Fruit fly (Drosophila melanogaster): ENCODE data around the gene cav.
A peak's percentile ranks its signal among the peaks of the same experiment; 100 is the strongest.

cav gene

DNA sequence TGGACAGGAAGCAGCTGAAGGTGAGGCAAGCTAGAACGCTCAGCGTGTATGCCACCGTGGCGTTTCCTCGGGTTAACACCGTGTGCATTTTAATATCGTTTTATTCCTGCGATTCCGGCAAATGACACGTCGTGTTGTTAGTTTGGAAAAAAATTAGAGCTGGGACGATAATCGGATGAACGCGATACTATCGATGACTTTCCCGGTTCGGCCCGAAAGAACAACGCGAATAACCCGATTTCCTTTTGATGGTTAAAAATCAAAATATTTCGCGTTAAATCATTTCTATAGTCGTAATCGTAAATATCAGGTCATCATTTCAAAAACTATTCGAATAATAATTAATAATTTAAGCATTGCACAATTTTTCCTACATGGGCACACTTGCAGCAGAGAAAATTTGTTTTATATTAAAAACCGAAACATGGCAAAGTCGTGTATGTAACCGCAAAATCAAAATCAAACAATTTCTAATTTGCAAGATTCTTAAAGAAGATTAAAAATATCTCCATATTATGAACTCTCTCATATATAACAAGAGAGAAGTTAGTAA, 9.0 kb downstream of the cav start, which contains the start of gene Spase22-23:
Spase22-23 (minus strand) TSS at position 166 of the 553 bp plus-strand sequence.
- TF ChIP-seq CG8301 (tag; optimal IDR thresholded peaks at IDR 0.05) = no peak
- no peak for TF ChIP-seq Ets98B (GFP tag; IDR thresholded peaks at IDR 0.05)
- no peak for TF ChIP-seq CG8159 (tag; optimal IDR thresholded peaks at IDR 0.05)
- no peak for TF ChIP-seq Pif1A (GFP tag; optimal IDR thresholded peaks at IDR 0.05)
- TF ChIP-seq CG13204 (GFP tag; optimal IDR thresholded peaks at IDR 0.05) = no peak
- TF ChIP-seq CG17806 (tag; optimal IDR thresholded peaks at IDR 0.05) = no peak

dm6 chr3R:24230423-24231205, 9.7 kb downstream of the cav start, which contains the start of gene mask:
TSS of gene mask (plus strand) at chr3R:24230562.
- TF ChIP-seq CG17806 (tag; optimal IDR thresholded peaks at IDR 0.05) (no peak), CG32121 (GFP tag; IDR thresholded peaks at IDR 0.05) (no peak), CG13204 (GFP tag; optimal IDR thresholded peaks at IDR 0.05) (no peak), CG34367 (tag; optimal IDR thresholded peaks at IDR 0.05) (peak; percentile 67), D1 (tag; optimal IDR thresholded peaks at IDR 0.05) (no peak), Snoo (tag; optimal IDR thresholded peaks at IDR 0.05) (peak; percentile 81), Pif1A (GFP tag; optimal IDR thresholded peaks at IDR 0.05) (peak; percentile 30), rn (GFP tag; IDR thresholded peaks at IDR 0.05) (no peak), CG8301 (tag; optimal IDR thresholded peaks at IDR 0.05) (no peak), Ets98B (GFP tag; IDR thresholded peaks at IDR 0.05) (peak; percentile 20), fd96Ca (GFP tag; IDR thresholded peaks at IDR 0.05) (no peak), CG4496 (GFP tag; IDR thresholded peaks at IDR 0.05) (peak; percentile 75), CG15710 (tag; optimal IDR thresholded peaks at IDR 0.05) (peak; percentile 43), CG9948 (tag; optimal IDR thresholded peaks at IDR 0.05) (no peak), Pif1B (GFP tag; optimal IDR thresholded peaks at IDR 0.05) (no peak), CG10348 (GFP tag; IDR thresholded peaks at IDR 0.05) (no peak), CG14655 (GFP tag; optimal IDR thresholded peaks at IDR 0.05) (no peak), CG12605 (GFP tag; IDR thresholded peaks at IDR 0.05) (0 out of 2 replicates have a peak, but pooled peaks have one; percentile 6), EcR (GFP tag; optimal IDR thresholded peaks at IDR 0.05) (no peak), CG8159 (tag; optimal IDR thresholded peaks at IDR 0.05) (peak; percentile 33), gl (tag; optimal IDR thresholded peaks at IDR 0.05) (peak; percentile 37)

DNA sequence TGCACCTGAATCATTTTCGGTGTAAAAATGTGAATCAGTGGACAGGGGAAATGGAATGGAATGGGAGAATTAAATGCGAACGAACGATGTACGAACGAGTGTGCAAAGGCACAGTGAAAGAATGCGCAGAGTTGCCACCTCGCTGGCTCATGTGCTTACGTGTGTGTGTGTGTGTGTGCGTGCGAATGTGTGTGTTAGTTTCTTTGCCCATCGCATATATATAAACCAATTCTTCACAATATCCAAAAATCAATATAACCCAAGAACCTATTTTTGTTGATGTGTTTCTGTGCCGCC, 10.3 kb downstream of the cav start:
- TF ChIP-seq CG14655 (GFP tag; optimal IDR thresholded peaks at IDR 0.05) = no peak
- TF ChIP-seq CG13204 (GFP tag; optimal IDR thresholded peaks at IDR 0.05) = no peak
- TF ChIP-seq fd96Ca (GFP tag; IDR thresholded peaks at IDR 0.05) = peak; percentile 31; the same call in 1 of the 3 replicates
- no peak for TF ChIP-seq Snoo (tag; optimal IDR thresholded peaks at IDR 0.05)
- TF ChIP-seq EcR (GFP tag; optimal IDR thresholded peaks at IDR 0.05) = peak; percentile 41

dm6 chr3R:24231914-24232313, 11.0 kb downstream of the cav start:
- TF ChIP-seq CG34367 (tag; optimal IDR thresholded peaks at IDR 0.05) = no peak
- TF ChIP-seq fd96Ca (GFP tag; IDR thresholded peaks at IDR 0.05) = 0 out of 3 replicates have a peak, but pooled peaks have one; percentile 10

dm6 chr3R:24233366-24234161, 12.7 kb downstream of the cav start:
- TF ChIP-seq CG9948 (tag; optimal IDR thresholded peaks at IDR 0.05) (peak; percentile 8), EcR (GFP tag; optimal IDR thresholded peaks at IDR 0.05) (no peak), rn (GFP tag; IDR thresholded peaks at IDR 0.05) (no peak), CG13204 (GFP tag; optimal IDR thresholded peaks at IDR 0.05) (no peak), CG15710 (tag; optimal IDR thresholded peaks at IDR 0.05) (peak; percentile 16), CG34367 (tag; optimal IDR thresholded peaks at IDR 0.05) (no peak), CG32121 (GFP tag; IDR thresholded peaks at IDR 0.05) (no peak), CG4496 (GFP tag; IDR thresholded peaks at IDR 0.05) (peak; percentile 76; the same call in 2 of the 3 replicates)

DNA sequence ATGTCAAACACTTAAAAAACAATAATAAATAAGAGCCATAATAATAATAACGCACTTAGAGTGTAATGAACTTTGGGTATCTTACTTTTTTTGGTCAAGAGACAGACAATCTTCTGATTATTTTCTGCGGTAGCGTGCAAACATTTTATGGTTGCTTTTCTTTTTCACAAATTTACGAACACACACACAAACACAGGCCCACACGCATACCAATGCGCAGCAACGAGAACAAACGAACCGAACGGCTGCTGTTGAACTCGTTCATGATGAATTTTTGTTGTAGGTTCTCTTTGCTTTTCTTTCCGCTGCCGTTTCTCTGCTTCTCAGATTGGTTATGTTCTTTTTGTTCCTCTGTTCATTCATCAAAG, 13.2 kb downstream of the cav start:
- TF ChIP-seq D1 (tag; optimal IDR thresholded peaks at IDR 0.05) = no peak
- TF ChIP-seq CG13204 (GFP tag; optimal IDR thresholded peaks at IDR 0.05) = no peak
- TF ChIP-seq EcR (GFP tag; optimal IDR thresholded peaks at IDR 0.05) = peak; percentile 80
- TF ChIP-seq Pif1A (GFP tag; optimal IDR thresholded peaks at IDR 0.05) = no peak
- TF ChIP-seq CG12605 (GFP tag; IDR thresholded peaks at IDR 0.05) = 0 out of 2 replicates have a peak, but pooled peaks have one; percentile 7

dm6 chr3R:24234721-24235120, 13.8 kb downstream of the cav start:
- no peak for TF ChIP-seq fd96Ca (GFP tag; IDR thresholded peaks at IDR 0.05)
- TF ChIP-seq CG14655 (GFP tag; optimal IDR thresholded peaks at IDR 0.05) = no peak
- TF ChIP-seq CG34367 (tag; optimal IDR thresholded peaks at IDR 0.05) = no peak
- no peak for TF ChIP-seq Snoo (tag; optimal IDR thresholded peaks at IDR 0.05)
- no peak for TF ChIP-seq CG15710 (tag; optimal IDR thresholded peaks at IDR 0.05)
- no peak for TF ChIP-seq rn (GFP tag; IDR thresholded peaks at IDR 0.05)
- no peak for TF ChIP-seq CG17806 (tag; optimal IDR thresholded peaks at IDR 0.05)
- TF ChIP-seq CG9948 (tag; optimal IDR thresholded peaks at IDR 0.05) = no peak
- TF ChIP-seq CG8159 (tag; optimal IDR thresholded peaks at IDR 0.05) = no peak
- TF ChIP-seq CG12605 (GFP tag; IDR thresholded peaks at IDR 0.05) = no peak

All from whole organism, pupa.